Fruit fly (Drosophila melanogaster) whole organism, embryonic: Measurements from ENCODE around the gene Drsl2.

Experiments used
- Abd-B ChIP-seq: fragments of 200-800 bp; sonication (Bioruptor generic); optimal IDR thresholded peaks from 2 replicates; lab custom pipeline; 2018; ENCODE audit warnings: missing biosample characterization, mild to moderate bottlenecking, missing genetic modification characterization, moderate library complexity
- Atf6 ChIP-seq: fragments of 200-800 bp; sonication (Bioruptor generic); IDR thresholded peaks from 2 replicates; pipeline ENCODE4 v1.3.6; 2022; ENCODE audit warnings: missing biosample characterization, missing genetic modification characterization
- Blimp-1 ChIP-seq: fragments of 200-800 bp; sonication (Bioruptor generic); optimal IDR thresholded peaks from 3 replicates; lab custom pipeline; 2018; ENCODE audit warnings: missing biosample characterization, missing genetic modification characterization, mild to moderate bottlenecking, moderate library complexity, missing genetic modification reagents
- BtbVII ChIP-seq: fragments of 200-800 bp; sonication (Bioruptor generic); optimal IDR thresholded peaks from 3 replicates; lab custom pipeline; 2017; ENCODE audit warnings: missing biosample characterization, mild to moderate bottlenecking, missing genetic modification characterization
- CG10959 ChIP-seq: fragments of 200-800 bp; sonication (Bioruptor generic); IDR thresholded peaks from 2 replicates; pipeline ENCODE4 v1.3.6; 2022; ENCODE audit warnings: missing biosample characterization, missing genetic modification characterization
- CG12769 ChIP-seq: fragments of 200-800 bp; sonication (Bioruptor generic); optimal IDR thresholded peaks from 2 replicates; lab custom pipeline; 2019; ENCODE audit warnings: missing biosample characterization, mild to moderate bottlenecking, missing genetic modification characterization, moderate library complexity
- CG13894 ChIP-seq: fragments of 200-800 bp; sonication (Bioruptor generic); optimal IDR thresholded peaks from 3 replicates; lab custom pipeline; 2018; ENCODE audit warnings: missing biosample characterization, mild to moderate bottlenecking, missing genetic modification characterization, moderate library complexity
- CG1529 ChIP-seq: fragments of 200-800 bp; sonication (Bioruptor generic); optimal IDR thresholded peaks from 3 replicates; lab custom pipeline; 2018; ENCODE audit warnings: missing biosample characterization, missing genetic modification characterization
- CG15514 ChIP-seq: fragments of 200-800 bp; sonication (Bioruptor generic); optimal IDR thresholded peaks from 3 replicates; lab custom pipeline; 2017; ENCODE audit warnings: missing biosample characterization, missing genetic modification characterization, mild to moderate bottlenecking, moderate library complexity, missing genetic modification reagents
- CG18262 ChIP-seq: fragments of 200-800 bp; optimal IDR thresholded peaks from 3 replicates; lab custom pipeline; 2019; ENCODE audit warnings: missing biosample characterization, mild to moderate bottlenecking, missing genetic modification characterization, moderate library complexity
- CG2712 ChIP-seq: fragments of 200-800 bp; optimal IDR thresholded peaks from 3 replicates; lab custom pipeline; 2019; ENCODE audit warnings: missing biosample characterization, mild to moderate bottlenecking, missing genetic modification characterization, moderate library complexity
- CG3281 ChIP-seq: fragments of 200-800 bp; sonication (Bioruptor generic); optimal IDR thresholded peaks from 3 replicates; lab custom pipeline; 2017; ENCODE audit warnings: missing biosample characterization, mild to moderate bottlenecking, missing genetic modification characterization
- CG34224 ChIP-seq: fragments of 200-800 bp; sonication (Bioruptor generic); IDR thresholded peaks from 3 replicates; pipeline ENCODE4 v1.3.6; 2022; ENCODE audit warnings: missing biosample characterization, missing genetic modification characterization; ENCODE audit not compliant: partially characterized antibody
- CG34376 ChIP-seq: fragments of 200-800 bp; sonication (Bioruptor generic); optimal IDR thresholded peaks from 2 replicates; lab custom pipeline; 2018; ENCODE audit warnings: missing biosample characterization, mild to moderate bottlenecking, missing genetic modification characterization
- CG5953 ChIP-seq: fragments of 200-800 bp; sonication (Bioruptor generic); IDR thresholded peaks from 2 replicates; pipeline ENCODE4 v1.3.6; 2022; ENCODE audit warnings: missing biosample characterization, missing genetic modification characterization
- CG7963 ChIP-seq: fragments of 200-800 bp; sonication (Bioruptor generic); IDR thresholded peaks from 3 replicates; pipeline ENCODE4 v1.3.6; 2022; ENCODE audit warnings: missing biosample characterization, missing genetic modification characterization; ENCODE audit not compliant: partially characterized antibody
- CG9437 ChIP-seq: fragments of 200-800 bp; sonication (Bioruptor generic); optimal IDR thresholded peaks from 2 replicates; lab custom pipeline; 2018; ENCODE audit warnings: missing biosample characterization, mild to moderate bottlenecking, missing genetic modification characterization
- Camta ChIP-seq: fragments of 200-800 bp; sonication (Bioruptor generic); optimal IDR thresholded peaks from 2 replicates; lab custom pipeline; 2016; ENCODE audit warnings: missing biosample characterization, missing genetic modification characterization
- E2f2 ChIP-seq: fragments of 200-800 bp; sonication (Bioruptor generic); IDR thresholded peaks from 2 replicates; pipeline ENCODE4 v1.3.6; 2022; ENCODE audit warnings: missing biosample characterization, missing genetic modification characterization
- Elba2 ChIP-seq: fragments of 200-800 bp; sonication (Bioruptor generic); optimal IDR thresholded peaks from 3 replicates; lab custom pipeline; 2016; ENCODE audit warnings: missing biosample characterization, missing genetic modification characterization
- Fer1 ChIP-seq: fragments of 200-800 bp; sonication (Bioruptor generic); optimal IDR thresholded peaks from 2 replicates; lab custom pipeline; 2017; ENCODE audit warnings: missing biosample characterization, mild to moderate bottlenecking, missing genetic modification characterization
- Hmr ChIP-seq: fragments of 200-800 bp; sonication (Bioruptor generic); optimal IDR thresholded peaks from 3 replicates; lab custom pipeline; 2017; ENCODE audit warnings: mild to moderate bottlenecking, missing biosample characterization, missing genetic modification reagents, missing genetic modification characterization
- Med ChIP-seq: fragments of 200-800 bp; sonication (Bioruptor generic); peaks from one replicate; lab custom pipeline; 2016; ENCODE audit warnings: missing biosample characterization, missing genetic modification characterization, mild to moderate bottlenecking, inconsistent platforms, moderate library complexity
- Mes4 ChIP-seq: fragments of 200-800 bp; sonication (Bioruptor generic); optimal IDR thresholded peaks from 2 replicates; lab custom pipeline; 2016; ENCODE audit warnings: missing biosample characterization, missing genetic modification characterization
- Oli ChIP-seq: fragments of 200-800 bp; sonication (Bioruptor generic); optimal IDR thresholded peaks from 2 replicates; lab custom pipeline; 2018; ENCODE audit warnings: missing biosample characterization, mild to moderate bottlenecking, missing genetic modification characterization, moderate library complexity
- Pdp1 ChIP-seq, 2 experiments: fragments of 200-800 bp; sonication (Bioruptor generic); optimal IDR thresholded peaks; 3 replicates each; lab custom pipeline; 2016; ENCODE audit warnings: missing biosample characterization in 2 of 2, missing genetic modification characterization in 2 of 2, mild to moderate bottlenecking in 1 of 2, moderate library complexity in 1 of 2
- abd-A ChIP-seq: fragments of 200-800 bp; sonication (Bioruptor generic); optimal IDR thresholded peaks from 3 replicates; lab custom pipeline; 2019; ENCODE audit warnings: missing biosample characterization, mild to moderate bottlenecking, missing genetic modification characterization, moderate library complexity
- al ChIP-seq: fragments of 200-800 bp; sonication (Bioruptor generic); IDR thresholded peaks from 2 replicates; pipeline ENCODE4 v1.3.6; 2022; ENCODE audit warnings: missing biosample characterization, missing genetic modification characterization
- cwo ChIP-seq: fragments of 200-800 bp; sonication (Bioruptor generic); optimal IDR thresholded peaks from 3 replicates; lab custom pipeline; 2017; ENCODE audit warnings: missing biosample characterization, missing genetic modification characterization, mild to moderate bottlenecking, moderate library complexity, missing genetic modification reagents
- en ChIP-seq: fragments of 200-800 bp; sonication (Bioruptor generic); optimal IDR thresholded peaks from 2 replicates; lab custom pipeline; 2016; ENCODE audit warnings: missing biosample characterization, missing genetic modification characterization
- esg ChIP-seq: fragments of 200-800 bp; sonication (Bioruptor generic); conservative IDR thresholded peaks from 2 replicates; pipeline ENCODE4 v1.3.6; 2022; ENCODE audit warnings: missing biosample characterization, missing genetic modification characterization
- ewg ChIP-seq: fragments of 200-800 bp; sonication (Bioruptor generic); optimal IDR thresholded peaks from 3 replicates; lab custom pipeline; 2017; ENCODE audit warnings: mild to moderate bottlenecking, missing biosample characterization, missing genetic modification reagents, missing genetic modification characterization
- fd64A ChIP-seq: fragments of 200-800 bp; sonication (Bioruptor generic); optimal IDR thresholded peaks from 3 replicates; lab custom pipeline; 2018; ENCODE audit warnings: missing biosample characterization, mild to moderate bottlenecking, missing genetic modification characterization
- gcm2 ChIP-seq: fragments of 200-800 bp; sonication (Bioruptor generic); optimal IDR thresholded peaks from 2 replicates; lab custom pipeline; 2016; ENCODE audit warnings: missing biosample characterization, missing genetic modification characterization
- grau ChIP-seq: fragments of 200-800 bp; optimal IDR thresholded peaks from 3 replicates; lab custom pipeline; 2019; ENCODE audit warnings: missing biosample characterization, mild to moderate bottlenecking, missing genetic modification characterization, moderate library complexity
- jumu ChIP-seq: fragments of 200-800 bp; sonication (Bioruptor generic); optimal IDR thresholded peaks from 3 replicates; lab custom pipeline; 2016; ENCODE audit warnings: missing biosample characterization, missing genetic modification characterization
- kay ChIP-seq: fragments of 200-800 bp; sonication (Bioruptor generic); optimal IDR thresholded peaks from 2 replicates; lab custom pipeline; 2016; ENCODE audit warnings: missing biosample characterization, missing genetic modification characterization
- lab ChIP-seq: fragments of 200-800 bp; sonication (Bioruptor generic); optimal IDR thresholded peaks from 3 replicates; lab custom pipeline; 2017; ENCODE audit warnings: missing biosample characterization, missing genetic modification characterization, mild to moderate bottlenecking, moderate library complexity, missing genetic modification reagents
- nerfin-2 ChIP-seq: fragments of 200-800 bp; sonication (Bioruptor generic); IDR thresholded peaks from 2 replicates; pipeline ENCODE4 v1.3.6; 2022; ENCODE audit warnings: missing biosample characterization, missing genetic modification characterization; ENCODE audit not compliant: partially characterized antibody
- oc ChIP-seq: fragments of 200-800 bp; sonication (Bioruptor generic); optimal IDR thresholded peaks from 2 replicates; lab custom pipeline; 2018; ENCODE audit warnings: missing biosample characterization, mild to moderate bottlenecking, missing genetic modification characterization, moderate library complexity
- sens ChIP-seq: fragments of 200-800 bp; sonication (Bioruptor generic); peaks from one replicate; lab custom pipeline; 2016; ENCODE audit warnings: missing biosample characterization, missing genetic modification characterization
- sqz ChIP-seq: fragments of 200-800 bp; sonication (Bioruptor generic); optimal IDR thresholded peaks from 3 replicates; lab custom pipeline; 2018; ENCODE audit warnings: missing biosample characterization, mild to moderate bottlenecking, missing genetic modification characterization

Drsl2 gene

dm6 chr3L:3343260-3343659 is 29.1 kb downstream of the Drsl2 start (continued):
- peak; percentile 35 for TF ChIP-seq Oli
- peak; percentile 1 for TF ChIP-seq CG9437
- TF ChIP-seq CG2712 (tag; lab: Kevin White, UChicago) = peak; percentile 5
- peak; percentile 2 for TF ChIP-seq grau (tag; lab: Kevin White, UChicago)
- no peak for TF ChIP-seq E2f2 (GFP tag; lab: Robert Waterston, UW)
- TF ChIP-seq, all 482 proteins: peak for 27

dm6 chr3L:3344528-3344927 is 30.4 kb downstream of the Drsl2 start:
- TF ChIP-seq CG18262 (tag; lab: Kevin White, UChicago) (no peak), Pdp1 (GFP tag; optimal IDR thresholded peaks at IDR 0.05; lab: Kevin White, UChicago) (peak in 1 of 2 experiments; percentile 87), Mes4 (GFP tag; lab: Kevin White, UChicago) (no peak), sqz (GFP tag; lab: Kevin White, UChicago) (no peak), CG10959 (GFP tag; lab: Robert Waterston, UW) (no peak), Med (GFP tag; lab: Kevin White, UChicago) (peak; percentile 40), CG1529 (GFP tag; lab: Kevin White, UChicago) (no peak), sens (GFP tag; lab: Kevin White, UChicago) (peak; percentile 41), gcm2 (GFP tag; lab: Kevin White, UChicago) (no peak), esg (GFP tag; lab: Robert Waterston, UW) (no peak), CG34224 (no peak), nerfin-2 (GFP tag; lab: Robert Waterston, UW) (no peak)

dm6 chr3L:3346294-3346693 is 32.1 kb downstream of the Drsl2 start:
- TF ChIP-seq CG34376 (GFP tag; lab: Kevin White, UChicago) = peak; percentile 21
- TF ChIP-seq CG15514 = no peak
- TF ChIP-seq CG5953 = no peak
- no peak for TF ChIP-seq jumu (GFP tag; lab: Kevin White, UChicago)
- no peak for TF ChIP-seq nerfin-2 (GFP tag; lab: Robert Waterston, UW)
- TF ChIP-seq fd64A (GFP tag; lab: Kevin White, UChicago) = no peak
- TF ChIP-seq Blimp-1 (GFP tag; lab: Kevin White, UChicago) = no peak
- no peak for TF ChIP-seq Elba2 (GFP tag; lab: Kevin White, UChicago)
- no peak for TF ChIP-seq kay
- no peak for TF ChIP-seq en (GFP tag; lab: Kevin White, UChicago)
- no peak for TF ChIP-seq BtbVII
- no peak for TF ChIP-seq Camta (GFP tag; lab: Kevin White, UChicago)
- TF ChIP-seq CG7963 (GFP tag; lab: Robert Waterston, UW) = no peak
- peak; percentile 59 for TF ChIP-seq cwo
- no peak for TF ChIP-seq Hmr (GFP tag; lab: Kevin White, UChicago)
- TF ChIP-seq lab (GFP tag; lab: Kevin White, UChicago) = peak; percentile 53
- TF ChIP-seq CG12769 (tag; lab: Kevin White, UChicago) = peak; percentile 43
- TF ChIP-seq CG3281 = peak; percentile 13
- TF ChIP-seq al = no peak
- no peak for TF ChIP-seq abd-A (tag; lab: Kevin White, UChicago)
- no peak for TF ChIP-seq ewg
- TF ChIP-seq Atf6 = 0 out of 2 replicates have a peak, but pooled peaks have one; percentile 12
- peak; percentile 17 for TF ChIP-seq CG13894
- TF ChIP-seq oc = peak; percentile 33
- no peak for TF ChIP-seq Fer1 (GFP tag; lab: Kevin White, UChicago)
- TF ChIP-seq Med (GFP tag; lab: Kevin White, UChicago) = peak; percentile 50
- TF ChIP-seq Abd-B = no peak
